Fruit fly (Drosophila melanogaster) whole organism, embryonic: ENCODE data around the gene CG4009.

Experiments
- Bgb ChIP-seq: fragments of 200-800 bp; sonication (Bioruptor generic); IDR thresholded peaks from 2 replicates; pipeline ENCODE4 v1.3.6; 2022; ENCODE audit warnings: missing biosample characterization, missing genetic modification characterization; ENCODE audit not compliant: partially characterized antibody
- CG11398 ChIP-seq: fragments of 200-800 bp; sonication (Bioruptor generic); optimal IDR thresholded peaks from 2 replicates; lab custom pipeline; 2016; ENCODE audit warnings: missing biosample characterization, missing genetic modification characterization
- CG6854 ChIP-seq: fragments of 200-800 bp; sonication (Bioruptor generic); optimal IDR thresholded peaks from 3 replicates; lab custom pipeline; 2017; ENCODE audit warnings: missing biosample characterization, mild to moderate bottlenecking, missing genetic modification characterization
- Usf ChIP-seq: fragments of 200-800 bp; sonication (Bioruptor generic); optimal IDR thresholded peaks from 2 replicates; lab custom pipeline; 2017; ENCODE audit warnings: missing genotype, missing biosample characterization, missing genetic modification characterization
- esg ChIP-seq: fragments of 200-800 bp; sonication (Bioruptor generic); conservative IDR thresholded peaks from 2 replicates; pipeline ENCODE4 v1.3.6; 2022; ENCODE audit warnings: missing biosample characterization, missing genetic modification characterization
- prd ChIP-seq, 3 experiments: fragments of >200 bp in 2 of 3; fragments of 200-800 bp in 1 of 3; sonication (Bioruptor generic) in 1 of 3; optimal IDR thresholded peaks in 2 of 3; IDR thresholded peaks in 1 of 3; 2 replicates in 2 of 3; 3 replicates in 1 of 3; pipeline versions ENCODE4 v1.3.6 to Lab custom; 2017 to 2022; ENCODE audit warnings: missing biosample characterization in 1 of 3, missing genetic modification characterization in 1 of 3
- unc-4 ChIP-seq: fragments of 200-800 bp; sonication (Bioruptor generic); IDR thresholded peaks from 2 replicates; pipeline ENCODE4 v1.3.6; 2022; ENCODE audit warnings: missing biosample characterization, missing genetic modification characterization; ENCODE audit not compliant: partially characterized antibody

DNA sequence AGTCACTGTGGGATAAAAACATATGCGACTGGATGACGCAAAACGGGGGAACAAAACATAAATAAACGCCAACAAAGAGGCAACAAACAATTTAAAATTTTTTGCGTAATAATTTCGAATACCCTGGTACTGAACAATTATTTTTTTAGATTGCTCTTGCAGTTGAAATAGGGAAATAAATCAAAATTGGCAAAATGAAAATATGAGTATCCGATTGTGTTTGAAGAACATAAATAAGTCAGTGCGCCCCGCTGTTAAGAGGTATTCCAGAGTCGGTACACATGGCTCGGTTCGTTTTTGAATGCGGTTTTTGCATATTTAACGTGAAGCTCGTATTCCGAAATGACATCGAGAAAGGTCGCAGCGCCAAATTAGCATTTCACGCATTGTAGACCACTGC lies 50.3 kb downstream of the CG4009 start:
- TF ChIP-seq prd (optimal IDR thresholded peaks at IDR 0.05; lab: Kevin White, UChicago) (no peak), prd (GFP tag; IDR thresholded peaks at IDR 0.05; lab: Robert Waterston, UW) (peak; percentile 37; the same call in 1 of the 3 replicates), CG6854 (GFP tag; lab: Kevin White, UChicago) (no peak), Bgb (no peak), CG11398 (GFP tag; lab: Kevin White, UChicago) (no peak), esg (GFP tag; lab: Robert Waterston, UW) (no peak), unc-4 (GFP tag; lab: Robert Waterston, UW) (no peak), Usf (GFP tag; lab: Kevin White, UChicago) (no peak)
